Worm (Caenorhabditis elegans) whole organism, L4 larva: ENCODE results near the gene dmsr-12.

Experiments used
- D1046.2 ChIP-seq: fragments of 200-800 bp; sonication (Bioruptor generic); IDR thresholded peaks from 2 replicates; pipeline ENCODE4 v1.3.6; 2022; ENCODE audit warnings: missing genetic modification characterization, missing compliant biosample characterization
- F10B5.3 ChIP-seq: sonication (generic microtip); optimal IDR thresholded peaks from 2 replicates; lab custom pipeline; 2016; ENCODE audit warnings: mild to moderate bottlenecking, missing genetic modification characterization, missing compliant biosample characterization
- F37D6.2 ChIP-seq: sonication (generic microtip); optimal IDR thresholded peaks from 2 replicates; lab custom pipeline; 2016; ENCODE audit warnings: mild to moderate bottlenecking, missing genetic modification characterization, missing compliant biosample characterization
- Y5F2A.4 ChIP-seq: fragments of 200-800 bp; sonication (Bioruptor generic); optimal IDR thresholded peaks from 2 replicates; lab custom pipeline; 2018; ENCODE audit warnings: mild to moderate bottlenecking, missing genetic modification characterization, missing compliant biosample characterization
- Y75B8A.6 ChIP-seq: fragments of 200-800 bp; sonication (Bioruptor generic); IDR thresholded peaks from 2 replicates; pipeline ENCODE4 v1.3.6; 2022; ENCODE audit warnings: missing genetic modification reagents, missing genetic modification characterization, missing compliant biosample characterization
- aly-2 ChIP-seq: sonication (generic microtip); optimal IDR thresholded peaks from 2 replicates; lab custom pipeline; 2018; ENCODE audit warnings: missing biosample characterization, missing genetic modification characterization
- arid-1 ChIP-seq: fragments of 200-800 bp; sonication (Bioruptor generic); conservative IDR thresholded peaks from 2 replicates; pipeline ENCODE4 v1.3.6; 2022; ENCODE audit warnings: missing genetic modification reagents, missing genetic modification characterization, missing compliant biosample characterization
- ces-1 ChIP-seq: fragments of 150-350 bp; sonication (generic microtip); optimal IDR thresholded peaks from 4 replicates; lab custom pipeline; 2014; ENCODE audit warnings: missing biosample characterization, missing genetic modification reagents, missing genetic modification characterization
- daf-16 ChIP-seq, 3 experiments: sonication (generic microtip); optimal IDR thresholded peaks; 2 replicates each; lab custom pipeline; 2016 to 2017; ENCODE audit warnings: missing genetic modification characterization in 3 of 3, missing genetic modification reagents in 3 of 3, mild to moderate bottlenecking in 2 of 3, missing compliant biosample characterization in 2 of 3, missing biosample characterization in 1 of 3, moderate library complexity in 1 of 3
- daf-8 ChIP-seq: fragments of 200-800 bp; sonication (Bioruptor generic); IDR thresholded peaks from 2 replicates; pipeline ENCODE4 v1.3.6; 2022; ENCODE audit warnings: missing genetic modification characterization, missing compliant biosample characterization
- dmd-6 ChIP-seq: fragments of 200-800 bp; sonication (Bioruptor generic); IDR thresholded peaks from 2 replicates; pipeline ENCODE4 v1.3.6; 2022; ENCODE audit warnings: missing genetic modification reagents, missing genetic modification characterization, missing compliant biosample characterization
- egl-27 ChIP-seq: sonication (generic microtip); optimal IDR thresholded peaks from 3 replicates; lab custom pipeline; 2017; ENCODE audit warnings: missing biosample characterization, missing genetic modification reagents, missing genetic modification characterization
- fos-1 ChIP-seq: fragments of 150-350 bp; optimal IDR thresholded peaks from 2 replicates; lab custom pipeline; 2014; ENCODE audit warnings: missing biosample characterization, missing genetic modification characterization
- hmg-1.1 ChIP-seq: fragments of 200-800 bp; sonication (Bioruptor generic); IDR thresholded peaks from 2 replicates; pipeline ENCODE4 v1.3.6; 2022; ENCODE audit warnings: missing genetic modification reagents, missing genetic modification characterization, missing compliant biosample characterization
- jun-1 ChIP-seq: fragments of 150-350 bp; optimal IDR thresholded peaks from 2 replicates; lab custom pipeline; 2014; ENCODE audit warnings: missing biosample characterization, missing genetic modification reagents, missing genetic modification characterization
- lin-1 ChIP-seq: fragments of 200-800 bp; sonication (Bioruptor generic); IDR thresholded peaks from 2 replicates; pipeline ENCODE4 v1.3.6; 2022; ENCODE audit warnings: missing genetic modification reagents, missing genetic modification characterization, missing compliant biosample characterization
- lin-29 ChIP-seq: fragments of 200-800 bp; sonication (Bioruptor generic); IDR thresholded peaks from 2 replicates; pipeline ENCODE4 v1.3.6; 2022; ENCODE audit warnings: missing genetic modification reagents, missing genetic modification characterization, missing compliant biosample characterization
- lin-38 ChIP-seq: fragments of 200-800 bp; sonication (Bioruptor generic); IDR thresholded peaks from 2 replicates; pipeline ENCODE4 v1.3.6; 2022; ENCODE audit warnings: missing genetic modification reagents, missing genetic modification characterization, missing compliant biosample characterization
- lsy-2 ChIP-seq, 2 experiments: fragments of 150-350 bp in 1 of 2; sonication (generic microtip) in 1 of 2; optimal IDR thresholded peaks; 2 replicates each; lab custom pipeline; 2014 to 2017; ENCODE audit warnings: missing biosample characterization in 2 of 2, missing genetic modification characterization in 2 of 2
- madf-5 ChIP-seq, 2 experiments: fragments of 200-800 bp; sonication (Bioruptor generic); IDR thresholded peaks; 2 replicates each; pipeline ENCODE4 v1.3.6; 2022; ENCODE audit warnings: missing compliant biosample characterization in 2 of 2, missing genetic modification characterization in 2 of 2
- mdl-1 ChIP-seq, 2 experiments: fragments of 150-350 bp in 1 of 2; sonication (generic microtip) in 1 of 2; optimal IDR thresholded peaks; 2 replicates each; lab custom pipeline; 2014 to 2017; ENCODE audit warnings: missing biosample characterization in 2 of 2, missing genetic modification characterization in 2 of 2
- mdt-29 ChIP-seq: fragments of 200-800 bp; sonication (Bioruptor generic); IDR thresholded peaks from 2 replicates; pipeline ENCODE4 v1.3.6; 2022; ENCODE audit warnings: missing genetic modification reagents, missing genetic modification characterization, missing compliant biosample characterization
- mes-2 ChIP-seq: sonication (generic microtip); optimal IDR thresholded peaks from 2 replicates; lab custom pipeline; 2016; ENCODE audit warnings: missing genotype, mild to moderate bottlenecking, missing genetic modification characterization, missing compliant biosample characterization; ENCODE audit not compliant: poor library complexity, severe bottlenecking
- mxl-2 ChIP-seq: fragments of 200-800 bp; sonication (Bioruptor generic); conservative IDR thresholded peaks from 2 replicates; pipeline ENCODE4 v1.3.6; 2022; ENCODE audit warnings: missing genetic modification reagents, missing genetic modification characterization, missing compliant biosample characterization
- nhr-10 ChIP-seq: fragments of 150-350 bp; optimal IDR thresholded peaks from 2 replicates; lab custom pipeline; 2014; ENCODE audit warnings: missing biosample characterization, missing genetic modification characterization
- nhr-25 ChIP-seq: sonication (generic microtip); optimal IDR thresholded peaks from 2 replicates; lab custom pipeline; 2017; ENCODE audit warnings: missing genetic modification characterization, mild to moderate bottlenecking, missing compliant biosample characterization, antibody characterized with exemption, moderate library complexity, borderline replicate concordance; ENCODE audit not compliant: insufficient read depth
- nhr-42 ChIP-seq: fragments of 200-800 bp; sonication (Bioruptor generic); IDR thresholded peaks from 2 replicates; pipeline ENCODE4 v1.3.6; 2022; ENCODE audit warnings: missing genetic modification characterization, missing compliant biosample characterization
- nhr-48 ChIP-seq: sonication (generic microtip); optimal IDR thresholded peaks from 2 replicates; lab custom pipeline; 2016; ENCODE audit warnings: mild to moderate bottlenecking, missing genetic modification characterization, missing compliant biosample characterization
- pha-4 ChIP-seq, 2 experiments: fragments of 150-350 bp in 1 of 2; fragments of 200-800 bp in 1 of 2; sonication (Bioruptor generic) in 1 of 2; IDR thresholded peaks in 1 of 2; optimal IDR thresholded peaks in 1 of 2; 2 replicates each; pipeline versions ENCODE4 v1.3.6 to Lab custom; 2014 to 2022; ENCODE audit warnings: missing genetic modification characterization in 2 of 2, missing genetic modification reagents in 2 of 2, missing biosample characterization in 1 of 2, missing compliant biosample characterization in 1 of 2
- rbr-2 ChIP-seq: sonication (generic microtip); optimal IDR thresholded peaks from 2 replicates; lab custom pipeline; 2016; ENCODE audit warnings: missing genotype, missing genetic modification characterization, missing compliant biosample characterization
- sdz-12 ChIP-seq: fragments of 200-800 bp; sonication (Bioruptor generic); optimal IDR thresholded peaks from 2 replicates; lab custom pipeline; 2018; ENCODE audit warnings: mild to moderate bottlenecking, missing genetic modification characterization, missing compliant biosample characterization
- set-16 ChIP-seq: fragments of 200-800 bp; sonication (Bioruptor generic); IDR thresholded peaks from 2 replicates; pipeline ENCODE4 v1.3.6; 2022; ENCODE audit warnings: missing genetic modification reagents, missing genetic modification characterization, missing compliant biosample characterization
- skn-1 ChIP-seq: fragments of 150-350 bp; optimal IDR thresholded peaks from 2 replicates; lab custom pipeline; 2014; ENCODE audit warnings: missing biosample characterization, missing genetic modification characterization
- snpc-1.2 ChIP-seq: fragments of 200-800 bp; sonication (Bioruptor generic); IDR thresholded peaks from 2 replicates; pipeline ENCODE4 v1.3.6; 2022; ENCODE audit warnings: missing genetic modification reagents, missing genetic modification characterization, missing compliant biosample characterization
- spr-1 ChIP-seq: sonication (generic microtip); optimal IDR thresholded peaks from 2 replicates; lab custom pipeline; 2016; ENCODE audit warnings: mild to moderate bottlenecking, missing genetic modification characterization, missing compliant biosample characterization
- spr-3 ChIP-seq: fragments of 200-800 bp; sonication (Bioruptor generic); optimal IDR thresholded peaks from 2 replicates; lab custom pipeline; 2018; ENCODE audit warnings: mild to moderate bottlenecking, missing genetic modification characterization, missing compliant biosample characterization
- tra-1 ChIP-seq: fragments of 200-800 bp; sonication (Bioruptor generic); IDR thresholded peaks from 2 replicates; pipeline ENCODE4 v1.3.6; 2022; ENCODE audit warnings: missing genetic modification reagents, missing genetic modification characterization, missing compliant biosample characterization
- unc-39 ChIP-seq: sonication (generic microtip); optimal IDR thresholded peaks from 2 replicates; lab custom pipeline; 2017; ENCODE audit warnings: missing biosample characterization, missing genetic modification characterization
- zag-1 ChIP-seq: fragments of 150-350 bp; optimal IDR thresholded peaks from 2 replicates; lab custom pipeline; 2014; ENCODE audit warnings: missing biosample characterization, missing genetic modification characterization

Gene dmsr-12

DNA sequence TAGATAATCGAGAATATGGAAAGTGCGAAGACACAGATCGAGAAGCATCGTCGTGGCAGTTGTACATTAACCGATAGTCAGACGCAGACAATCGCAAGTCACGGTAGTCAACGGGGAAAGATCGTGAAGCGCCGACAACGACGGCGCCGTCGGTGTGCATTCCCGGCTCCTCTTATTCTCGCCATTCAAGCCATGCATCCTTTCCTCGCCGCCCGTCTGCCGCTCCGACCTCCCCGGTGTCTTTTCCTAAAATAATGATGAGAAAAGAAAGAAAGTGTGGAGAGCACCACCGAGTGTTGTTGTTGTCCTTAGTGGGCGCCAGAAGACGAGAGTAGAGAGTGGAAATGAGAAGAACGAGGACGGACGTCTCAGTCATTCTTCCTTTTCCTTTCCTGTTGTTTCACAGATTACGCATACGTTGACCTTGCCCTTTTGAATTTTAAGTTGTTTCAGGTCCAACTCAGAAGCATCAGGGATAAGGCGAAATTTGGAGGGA, 12.4 kb downstream of the dmsr-12 start, which contains the start of gene ZC404.1:
TSS of gene ZC404.1 (plus strand) at position 446 of the 496 bp plus-strand sequence.
- no peak for TF ChIP-seq egl-27 (tag; lab: Kevin White, UChicago)
- no peak for TF ChIP-seq snpc-1.2 (GFP tag; lab: Robert Waterston, UW)
- no peak for TF ChIP-seq tra-1 (GFP tag; lab: Robert Waterston, UW)
- TF ChIP-seq arid-1 (GFP tag; lab: Robert Waterston, UW) = no peak
- 0 out of 2 replicates have a peak, but pooled peaks have one; percentile 11 for TF ChIP-seq hmg-1.1
- no peak for TF ChIP-seq zag-1
- peak; percentile 62 for TF ChIP-seq set-16 (GFP tag; lab: Robert Waterston, UW)
- TF ChIP-seq daf-8 (GFP tag; lab: Robert Waterston, UW) = no peak
- peak; percentile 21 for TF ChIP-seq rbr-2 (tag; lab: Kevin White, UChicago)
- TF ChIP-seq mes-2 (tag; lab: Kevin White, UChicago) = peak; percentile 28

ce11 chrV:6792973-6793372, 13.3 kb downstream of the dmsr-12 start:
- TF ChIP-seq lsy-2 (tag; optimal IDR thresholded peaks at IDR 0.05; lab: Kevin White, UChicago) (peak in 1 of 2 experiments; percentile 8), dmd-6 (GFP tag; lab: Robert Waterston, UW) (no peak)

ce11 chrV:6792565-6792964, 13.7 kb downstream of the dmsr-12 start, which contains the start of gene gck-2:
gck-2 (minus strand) TSS chrV:6792665.
- TF ChIP-seq sdz-12 (GFP tag; lab: Kevin White, UChicago) (no peak), nhr-42 (GFP tag; lab: Robert Waterston, UW) (no peak), nhr-25 (tag; lab: Kevin White, UChicago) (no peak), mdl-1 (tag; optimal IDR thresholded peaks at IDR 0.05; lab: Kevin White, UChicago) (no peak), spr-1 (tag; lab: Kevin White, UChicago) (no peak), nhr-48 (no peak), set-16 (GFP tag; lab: Robert Waterston, UW) (no peak), lsy-2 (tag; optimal IDR thresholded peaks at IDR 0.05; lab: Kevin White, UChicago) (no peak)
- TF ChIP-seq, all 104 proteins: peak for 0

ce11 chrV:6787906-6788430, 18.3 kb downstream of the dmsr-12 start, which contains the start of gene ZC404.2:
ZC404.2 (plus strand) TSS chrV:6787952.
- TF ChIP-seq lin-29 (GFP tag; lab: Robert Waterston, UW) (no peak), madf-5 (GFP tag; IDR thresholded peaks at IDR 0.05; lab: Robert Waterston, UW) (0 out of 4 replicates have a peak, but pooled peaks of 1 of the 2 experiments have one; percentile 35), Y5F2A.4 (GFP tag; lab: Kevin White, UChicago) (no peak), F10B5.3 (tag; lab: Kevin White, UChicago) (peak; percentile 32), pha-4 (GFP tag; IDR thresholded peaks at IDR 0.05; lab: Robert Waterston, UW) (0 out of 2 replicates have a peak, but pooled peaks have one; percentile 7), pha-4 (tag; optimal IDR thresholded peaks at IDR 0.05; lab: Kevin White, UChicago) (no peak), mes-2 (tag; lab: Kevin White, UChicago) (peak; percentile 5), spr-3 (GFP tag; lab: Kevin White, UChicago) (no peak), lin-38 (GFP tag; lab: Robert Waterston, UW) (peak; percentile 37; the same call in 1 of the 2 replicates), fos-1 (no peak), zag-1 (no peak), nhr-10 (tag; lab: Kevin White, UChicago) (no peak), daf-8 (GFP tag; lab: Robert Waterston, UW) (no peak)

DNA sequence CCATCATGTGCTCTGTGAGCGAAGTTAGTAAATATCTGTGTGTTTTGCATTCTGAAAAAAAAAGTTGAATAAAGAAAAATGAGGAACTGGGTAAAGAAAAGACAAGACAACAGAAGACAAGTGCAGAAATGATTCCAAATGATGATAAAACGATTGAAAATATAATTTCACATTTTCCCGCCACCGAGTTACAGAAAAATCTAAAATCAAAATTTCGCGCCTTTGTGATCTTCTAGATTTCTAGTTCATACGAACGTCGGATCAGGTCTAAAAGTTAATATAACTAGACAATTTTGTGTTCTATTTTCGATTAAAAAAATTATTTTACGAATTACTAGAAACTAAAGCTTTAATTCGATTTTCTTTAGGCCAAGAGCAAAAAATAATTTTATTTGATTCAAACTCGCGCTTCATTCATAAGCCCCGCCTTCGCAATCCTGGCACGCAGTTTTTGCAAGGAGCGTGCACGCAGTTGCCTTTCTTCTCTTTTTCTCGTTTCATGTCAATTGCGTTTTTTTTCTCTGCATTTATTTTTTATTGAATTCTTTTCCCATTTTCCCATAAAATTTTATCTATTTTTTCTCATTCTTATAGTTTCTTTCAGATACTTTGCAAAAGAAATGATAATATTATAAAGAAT, 21.3 kb downstream of the dmsr-12 start, which contains the start of the genes spn-4 and spe-39:
TSS of gene spn-4 (minus strand) at position 51 of the 640 bp plus-strand sequence.
TSS of gene spe-39 (plus strand) at position 599 of the 640 bp plus-strand sequence.
- TF ChIP-seq skn-1 (tag; lab: Kevin White, UChicago) = no peak
- TF ChIP-seq daf-16 (GFP tag; optimal IDR thresholded peaks at IDR 0.05; lab: Kevin White, UChicago) = peak in 1 of 2 experiments; percentile 17
- TF ChIP-seq daf-16 (tag; optimal IDR thresholded peaks at IDR 0.05; lab: Kevin White, UChicago) = no peak
- no peak for TF ChIP-seq Y75B8A.6
- no peak for TF ChIP-seq jun-1
- no peak for TF ChIP-seq aly-2 (tag; lab: Kevin White, UChicago)
- TF ChIP-seq lin-1 (GFP tag; lab: Robert Waterston, UW) = peak; percentile 43; the same call in 1 of the 2 replicates
- TF ChIP-seq D1046.2 (GFP tag; lab: Robert Waterston, UW) = no peak
- TF ChIP-seq arid-1 (GFP tag; lab: Robert Waterston, UW) = no peak
- TF ChIP-seq mxl-2 (GFP tag; lab: Robert Waterston, UW) = no peak
- TF ChIP-seq mdt-29 = no peak
- peak; percentile 58; the same call in 1 of the 2 replicates for TF ChIP-seq pha-4 (GFP tag; IDR thresholded peaks at IDR 0.05; lab: Robert Waterston, UW)
- peak; percentile 31 for TF ChIP-seq pha-4 (tag; optimal IDR thresholded peaks at IDR 0.05; lab: Kevin White, UChicago)
- no peak for TF ChIP-seq ces-1 (GFP tag; lab: Kevin White, UChicago)
- TF ChIP-seq F37D6.2 (tag; lab: Kevin White, UChicago) = peak; percentile 2
- TF ChIP-seq unc-39 (tag; lab: Kevin White, UChicago) = no peak
